Fruit fly (Drosophila melanogaster) whole organism, embryonic: ENCODE data around the gene gro.
A peak's percentile ranks its signal among the peaks of the same experiment; 100 is the strongest.

ENCODE experiments used
- Antp ChIP-seq: fragments of 200-800 bp; sonication (Bioruptor generic); optimal IDR thresholded peaks from 3 replicates; lab custom pipeline; 2016; ENCODE audit warnings: missing biosample characterization, missing genetic modification characterization
- Bdp1 ChIP-seq: fragments of 200-800 bp; sonication (Bioruptor generic); optimal IDR thresholded peaks from 3 replicates; lab custom pipeline; 2016; ENCODE audit warnings: missing biosample characterization, missing genetic modification characterization
- CG13424 ChIP-seq: fragments of 200-800 bp; sonication (Bioruptor generic); optimal IDR thresholded peaks from 2 replicates; lab custom pipeline; 2019; ENCODE audit warnings: missing biosample characterization, mild to moderate bottlenecking, missing genetic modification characterization, moderate library complexity
- CG16779 ChIP-seq: fragments of 200-800 bp; sonication (Bioruptor generic); IDR thresholded peaks from 2 replicates; pipeline ENCODE4 v1.3.6; 2022; ENCODE audit warnings: missing biosample characterization, missing genetic modification characterization
- CG17568 ChIP-seq: fragments of 200-800 bp; sonication (Bioruptor generic); optimal IDR thresholded peaks from 2 replicates; lab custom pipeline; 2018; ENCODE audit warnings: missing biosample characterization, mild to moderate bottlenecking, missing genetic modification characterization, moderate library complexity
- CG1792 ChIP-seq: fragments of 200-800 bp; sonication (Bioruptor generic); optimal IDR thresholded peaks from 2 replicates; lab custom pipeline; 2016; ENCODE audit warnings: missing biosample characterization, missing genetic modification characterization
- CG18764 ChIP-seq: fragments of 200-800 bp; sonication (Bioruptor generic); optimal IDR thresholded peaks from 3 replicates; lab custom pipeline; 2016; ENCODE audit warnings: missing biosample characterization, missing genetic modification characterization
- CG2116 ChIP-seq: fragments of 200-800 bp; sonication (Bioruptor generic); optimal IDR thresholded peaks from 3 replicates; lab custom pipeline; 2018; ENCODE audit warnings: missing biosample characterization, mild to moderate bottlenecking, missing genetic modification characterization
- CG31388 ChIP-seq: fragments of 200-800 bp; sonication (Bioruptor generic); optimal IDR thresholded peaks from 2 replicates; lab custom pipeline; 2016; ENCODE audit warnings: missing biosample characterization, missing genetic modification characterization
- CG3995 ChIP-seq: fragments of 200-800 bp; sonication (Bioruptor generic); optimal IDR thresholded peaks from 3 replicates; lab custom pipeline; 2016; ENCODE audit warnings: missing biosample characterization, missing genetic modification characterization
- CG4328 ChIP-seq: fragments of 200-800 bp; sonication (Bioruptor generic); optimal IDR thresholded peaks from 3 replicates; lab custom pipeline; 2017; ENCODE audit warnings: missing biosample characterization, missing genetic modification reagents, missing genetic modification characterization
- CG4854 ChIP-seq: fragments of 200-800 bp; sonication (Bioruptor generic); optimal IDR thresholded peaks from 2 replicates; lab custom pipeline; 2016; ENCODE audit warnings: missing biosample characterization, missing genetic modification characterization, inconsistent platforms
- CG6175 ChIP-seq: fragments of 200-800 bp; sonication (Bioruptor generic); IDR thresholded peaks from 3 replicates; pipeline ENCODE4 v1.3.6; 2022; ENCODE audit warnings: missing biosample characterization, missing genetic modification characterization
- CG6272 ChIP-seq: fragments of 200-800 bp; sonication (Bioruptor generic); IDR thresholded peaks from 2 replicates; pipeline ENCODE4 v1.3.6; 2022; ENCODE audit warnings: missing biosample characterization, missing genetic modification characterization
- CG7745 ChIP-seq: fragments of 200-800 bp; sonication (Bioruptor generic); optimal IDR thresholded peaks from 2 replicates; lab custom pipeline; 2018; ENCODE audit warnings: missing biosample characterization, mild to moderate bottlenecking, missing genetic modification characterization, moderate library complexity
- CG8089 ChIP-seq: fragments of 200-800 bp; sonication (Bioruptor generic); optimal IDR thresholded peaks from 3 replicates; lab custom pipeline; 2016; ENCODE audit warnings: missing biosample characterization, missing genetic modification characterization
- CG8388 ChIP-seq: fragments of 200-800 bp; sonication (Bioruptor generic); optimal IDR thresholded peaks from 2 replicates; lab custom pipeline; 2019; ENCODE audit warnings: missing biosample characterization, mild to moderate bottlenecking, missing genetic modification characterization, moderate library complexity
- CG9215 ChIP-seq: fragments of 200-800 bp; sonication (Bioruptor generic); IDR thresholded peaks from 2 replicates; pipeline ENCODE4 v1.3.6; 2022; ENCODE audit warnings: missing biosample characterization, missing genetic modification characterization
- CG9437 ChIP-seq: fragments of 200-800 bp; sonication (Bioruptor generic); optimal IDR thresholded peaks from 2 replicates; lab custom pipeline; 2018; ENCODE audit warnings: missing biosample characterization, mild to moderate bottlenecking, missing genetic modification characterization
- CG9932 ChIP-seq: fragments of 200-800 bp; sonication (Bioruptor generic); IDR thresholded peaks from 2 replicates; pipeline ENCODE4 v1.3.6; 2022; ENCODE audit warnings: missing biosample characterization, missing genetic modification characterization
- Dfd ChIP-seq, 2 experiments: fragments of >200 bp; optimal IDR thresholded peaks; 2 replicates each; lab custom pipeline; 2017; ENCODE audit warnings: missing biosample characterization in 2 of 2, missing genetic modification characterization in 2 of 2
- Dref ChIP-seq: fragments of 200-800 bp; sonication (Bioruptor generic); IDR thresholded peaks from 2 replicates; pipeline ENCODE4 v1.3.6; 2022; ENCODE audit warnings: missing biosample characterization, missing genetic modification characterization
- ERR ChIP-seq: fragments of 200-800 bp; sonication (Bioruptor generic); optimal IDR thresholded peaks from 2 replicates; lab custom pipeline; 2016; ENCODE audit warnings: missing biosample characterization, missing genetic modification characterization
- Fer1 ChIP-seq: fragments of 200-800 bp; sonication (Bioruptor generic); optimal IDR thresholded peaks from 2 replicates; lab custom pipeline; 2017; ENCODE audit warnings: missing biosample characterization, mild to moderate bottlenecking, missing genetic modification characterization
- HLH54F ChIP-seq: fragments of 200-800 bp; sonication (Bioruptor generic); optimal IDR thresholded peaks from 3 replicates; lab custom pipeline; 2016; ENCODE audit warnings: missing biosample characterization, missing genetic modification characterization
- Hmr ChIP-seq: fragments of 200-800 bp; sonication (Bioruptor generic); optimal IDR thresholded peaks from 3 replicates; lab custom pipeline; 2017; ENCODE audit warnings: mild to moderate bottlenecking, missing biosample characterization, missing genetic modification reagents, missing genetic modification characterization
- Hr39 ChIP-seq: fragments of >200 bp; optimal IDR thresholded peaks from 2 replicates; lab custom pipeline; 2017
- Kr ChIP-seq: fragments of 200-800 bp; sonication (Bioruptor generic); optimal IDR thresholded peaks from 2 replicates; lab custom pipeline; 2017; ENCODE audit warnings: missing biosample characterization, mild to moderate bottlenecking, missing genetic modification characterization
- MTF-1 ChIP-seq: fragments of 200-800 bp; sonication (Bioruptor generic); optimal IDR thresholded peaks from 2 replicates; lab custom pipeline; 2018; ENCODE audit warnings: missing biosample characterization, mild to moderate bottlenecking, missing genetic modification characterization, borderline replicate concordance
- Max ChIP-seq: fragments of 200-800 bp; sonication (Bioruptor generic); optimal IDR thresholded peaks from 2 replicates; lab custom pipeline; 2016; ENCODE audit warnings: missing biosample characterization, mild to moderate bottlenecking, missing genetic modification characterization
- NC2β ChIP-seq: fragments of 200-800 bp; sonication (Bioruptor generic); optimal IDR thresholded peaks from 2 replicates; lab custom pipeline; 2016; ENCODE audit warnings: missing biosample characterization, missing genetic modification characterization
- Spps ChIP-seq: fragments of 200-800 bp; sonication (Bioruptor generic); optimal IDR thresholded peaks from 2 replicates; lab custom pipeline; 2018; ENCODE audit warnings: missing biosample characterization, mild to moderate bottlenecking, missing genetic modification characterization
- bab2 ChIP-seq: fragments of 200-800 bp; sonication (Bioruptor generic); optimal IDR thresholded peaks from 2 replicates; lab custom pipeline; 2016; ENCODE audit warnings: missing biosample characterization, missing genetic modification characterization
- bcd ChIP-seq: fragments of 200-800 bp; sonication (Bioruptor generic); optimal IDR thresholded peaks from 2 replicates; lab custom pipeline; 2017; ENCODE audit warnings: missing biosample characterization, mild to moderate bottlenecking, missing genetic modification characterization
- cg ChIP-seq: fragments of 200-800 bp; sonication (Bioruptor generic); optimal IDR thresholded peaks from 3 replicates; lab custom pipeline; 2019; ENCODE audit warnings: missing biosample characterization, mild to moderate bottlenecking, missing genetic modification characterization, moderate library complexity
- en ChIP-seq: fragments of 200-800 bp; sonication (Bioruptor generic); optimal IDR thresholded peaks from 2 replicates; lab custom pipeline; 2016; ENCODE audit warnings: missing biosample characterization, missing genetic modification characterization
- gt ChIP-seq: fragments of 200-800 bp; sonication (Bioruptor generic); IDR thresholded peaks from 2 replicates; pipeline ENCODE4 v1.3.6; 2022; ENCODE audit warnings: missing biosample characterization, missing genetic modification characterization
- hkb ChIP-seq, 2 experiments: fragments of 200-800 bp in 1 of 2; fragments of >200 bp in 1 of 2; sonication (Bioruptor generic) in 1 of 2; IDR thresholded peaks in 1 of 2; optimal IDR thresholded peaks in 1 of 2; 2 replicates each; pipeline versions ENCODE4 v1.3.6 to Lab custom; 2017 to 2022; ENCODE audit warnings: missing biosample characterization in 1 of 2, missing genetic modification characterization in 1 of 2
- insv ChIP-seq, 2 experiments: fragments of 200-800 bp; sonication (Bioruptor generic); optimal IDR thresholded peaks; 3 replicates each; lab custom pipeline; 2016 to 2018; ENCODE audit warnings: missing biosample characterization in 2 of 2, missing genetic modification characterization in 2 of 2
- kay ChIP-seq: fragments of 200-800 bp; sonication (Bioruptor generic); optimal IDR thresholded peaks from 2 replicates; lab custom pipeline; 2016; ENCODE audit warnings: missing biosample characterization, missing genetic modification characterization
- lab ChIP-seq: fragments of 200-800 bp; sonication (Bioruptor generic); optimal IDR thresholded peaks from 3 replicates; lab custom pipeline; 2017; ENCODE audit warnings: missing biosample characterization, missing genetic modification characterization, mild to moderate bottlenecking, moderate library complexity, missing genetic modification reagents
- otp ChIP-seq: fragments of 200-800 bp; sonication (Bioruptor generic); IDR thresholded peaks from 3 replicates; pipeline ENCODE4, ENCODE4 v1.3.6; 2022; ENCODE audit warnings: missing biosample characterization, missing genetic modification characterization
- pb ChIP-seq: fragments of 200-800 bp; sonication (Bioruptor generic); optimal IDR thresholded peaks from 3 replicates; lab custom pipeline; 2016; ENCODE audit warnings: missing biosample characterization, missing genetic modification characterization
- phol ChIP-seq: fragments of 200-800 bp; sonication (Bioruptor generic); optimal IDR thresholded peaks from 3 replicates; lab custom pipeline; 2018; ENCODE audit warnings: missing biosample characterization, mild to moderate bottlenecking, missing genetic modification characterization, moderate library complexity
- pnt ChIP-seq: fragments of 200-800 bp; sonication (Bioruptor generic); optimal IDR thresholded peaks from 3 replicates; lab custom pipeline; 2016; ENCODE audit warnings: missing biosample characterization, missing genetic modification characterization
- sd ChIP-seq: fragments of 200-800 bp; sonication (Bioruptor generic); optimal IDR thresholded peaks from 3 replicates; lab custom pipeline; 2018; ENCODE audit warnings: missing biosample characterization, mild to moderate bottlenecking, missing genetic modification characterization, moderate library complexity
- sug ChIP-seq: fragments of 200-800 bp; optimal IDR thresholded peaks from 2 replicates; lab custom pipeline; 2019; ENCODE audit warnings: missing biosample characterization, mild to moderate bottlenecking, missing genetic modification characterization, moderate library complexity
- tx ChIP-seq: fragments of 200-800 bp; sonication (Bioruptor generic); optimal IDR thresholded peaks from 2 replicates; lab custom pipeline; 2016; ENCODE audit warnings: missing biosample characterization, missing genetic modification characterization
- zfh1 ChIP-seq: fragments of 200-800 bp; sonication (Bioruptor generic); IDR thresholded peaks from 3 replicates; pipeline ENCODE4 v1.3.6; 2022; ENCODE audit warnings: missing biosample characterization, missing genetic modification characterization

gro gene

dm6 chr3R:26021195-26021914 lies 20.2 kb upstream of the gro start (continued):
- TF ChIP-seq Bdp1 (GFP tag; lab: Kevin White, UChicago) (peak; percentile 76), Hr39 (lab: Kevin White, UChicago) (no peak), kay (GFP tag; lab: Kevin White, UChicago) (peak; percentile 71), phol (tag; lab: Kevin White, UChicago) (peak; percentile 98), CG8089 (peak; percentile 58), CG7745 (tag; lab: Kevin White, UChicago) (no peak), Hmr (GFP tag; lab: Kevin White, UChicago) (peak; percentile 93), Kr (peak; percentile 79), HLH54F (GFP tag; lab: Kevin White, UChicago) (peak; percentile 76), CG1792 (GFP tag; lab: Kevin White, UChicago) (peak; percentile 75), zfh1 (GFP tag; lab: Robert Waterston, UW) (peak; percentile 78), Dref (no peak), sug (tag; lab: Kevin White, UChicago) (peak; percentile 99), CG3995 (GFP tag; lab: Kevin White, UChicago) (peak; percentile 59), gt (GFP tag; lab: Robert Waterston, UW) (peak; percentile 39; the same call in 1 of the 2 replicates), sd (tag; lab: Kevin White, UChicago) (peak; percentile 52), CG4328 (GFP tag; lab: Kevin White, UChicago) (peak; percentile 92), tx (GFP tag; lab: Kevin White, UChicago) (peak; percentile 76), bab2 (peak; percentile 88), Max (GFP tag; lab: Kevin White, UChicago) (peak; percentile 86), MTF-1 (peak; percentile 10), lab (GFP tag; lab: Kevin White, UChicago) (peak; percentile 88), cg (GFP tag; lab: Kevin White, UChicago) (peak; percentile 53), bcd (GFP tag; lab: Kevin White, UChicago) (peak; percentile 96), Spps (tag; lab: Kevin White, UChicago) (peak; percentile 92), CG9932 (GFP tag; lab: Robert Waterston, UW) (peak; percentile 83), CG31388 (peak; percentile 90), CG18764 (GFP tag; lab: Kevin White, UChicago) (peak; percentile 84), en (GFP tag; lab: Kevin White, UChicago) (peak; percentile 67), CG4854 (GFP tag; lab: Kevin White, UChicago) (peak; percentile 57), CG8388 (GFP tag; lab: Kevin White, UChicago) (peak; percentile 94), CG17568 (GFP tag; lab: Kevin White, UChicago) (peak; percentile 81), CG2116 (GFP tag; lab: Kevin White, UChicago) (peak; percentile 77), CG9437 (GFP tag; lab: Kevin White, UChicago) (peak; percentile 95), NC2β (peak; percentile 79), insv (GFP tag; optimal IDR thresholded peaks at IDR 0.05; lab: Kevin White, UChicago) (peak in 1 of 2 experiments; percentile 62), hkb (optimal IDR thresholded peaks at IDR 0.05; lab: Kevin White, UChicago) (no peak), hkb (GFP tag; IDR thresholded peaks at IDR 0.05; lab: Robert Waterston, UW) (peak; percentile 78), CG6175 (GFP tag; lab: Robert Waterston, UW) (peak; percentile 61; the same call in 1 of the 3 replicates), ERR (no peak), Dfd (GFP tag; optimal IDR thresholded peaks at IDR 0.05; lab: Kevin White, UChicago) (no peak), pnt (GFP tag; lab: Kevin White, UChicago) (peak; percentile 76), Antp (GFP tag; lab: Kevin White, UChicago) (peak; percentile 67), CG9215 (GFP tag; lab: Robert Waterston, UW) (peak; percentile 89), CG6272 (0 out of 2 replicates have a peak, but pooled peaks have one; percentile 46), pb (GFP tag; lab: Kevin White, UChicago) (peak; percentile 25), CG16779 (GFP tag; lab: Robert Waterston, UW) (no peak), otp (GFP tag; lab: Robert Waterston, UW) (peak; percentile 10; the same call in 1 of the 3 replicates), Fer1 (GFP tag; lab: Kevin White, UChicago) (peak; percentile 86), CG13424 (tag; lab: Kevin White, UChicago) (peak; percentile 97)
